Worm (Caenorhabditis elegans) whole organism, L4 larva: ENCODE data around the gene Y54F10AM.11.
A peak's percentile ranks its signal among the peaks of the same experiment; 100 is the strongest.

ENCODE experiments used
- F26F4.8 ChIP-seq: fragments of 200-800 bp; sonication (Bioruptor generic); conservative IDR thresholded peaks from 2 replicates; pipeline ENCODE4 v1.3.6; 2022; ENCODE audit warnings: missing genetic modification characterization, missing compliant biosample characterization
- F37D6.2 ChIP-seq: sonication (generic microtip); optimal IDR thresholded peaks from 2 replicates; lab custom pipeline; 2016; ENCODE audit warnings: mild to moderate bottlenecking, missing genetic modification characterization, missing compliant biosample characterization
- F44E2.7 ChIP-seq: fragments of 200-800 bp; sonication (Bioruptor generic); IDR thresholded peaks from 2 replicates; pipeline ENCODE4 v2.1.2; 2022; ENCODE audit warnings: missing genetic modification characterization, missing compliant biosample characterization
- F49E8.2 ChIP-seq: sonication (generic microtip); optimal IDR thresholded peaks from 2 replicates; lab custom pipeline; 2016; ENCODE audit warnings: missing compliant biosample characterization, mild to moderate bottlenecking, missing genetic modification characterization, borderline replicate concordance
- T20F7.1 ChIP-seq: fragments of 200-800 bp; sonication (Bioruptor generic); optimal IDR thresholded peaks from 2 replicates; lab custom pipeline; 2018; ENCODE audit warnings: mild to moderate bottlenecking, missing genetic modification characterization, missing compliant biosample characterization
- Y105C5A.15 ChIP-seq: fragments of 200-800 bp; sonication (Bioruptor generic); IDR thresholded peaks from 2 replicates; pipeline ENCODE4 v1.3.6; 2022; ENCODE audit warnings: missing genetic modification characterization, missing compliant biosample characterization
- Y48G9A.11 ChIP-seq: fragments of 200-800 bp; sonication (Bioruptor generic); IDR thresholded peaks from 2 replicates; pipeline ENCODE4 v1.3.6; 2022; ENCODE audit warnings: missing genetic modification reagents, missing genetic modification characterization, missing compliant biosample characterization
- Y75B8A.6 ChIP-seq: fragments of 200-800 bp; sonication (Bioruptor generic); IDR thresholded peaks from 2 replicates; pipeline ENCODE4 v1.3.6; 2022; ENCODE audit warnings: missing genetic modification reagents, missing genetic modification characterization, missing compliant biosample characterization
- ZK337.2 ChIP-seq: fragments of 200-800 bp; sonication (Bioruptor generic); IDR thresholded peaks from 2 replicates; pipeline ENCODE4 v1.3.6; 2022; ENCODE audit warnings: missing genetic modification reagents, missing genetic modification characterization, missing compliant biosample characterization
- ZK546.5 ChIP-seq, 2 experiments: sonication (generic microtip); optimal IDR thresholded peaks; 2 replicates each; lab custom pipeline; 2017; ENCODE audit warnings: missing biosample characterization in 2 of 2, missing genetic modification characterization in 2 of 2
- ama-1 ChIP-seq: fragments of 150-350 bp; optimal IDR thresholded peaks from 2 replicates; lab custom pipeline; 2014; ENCODE audit warnings: inconsistent platforms, mixed read lengths
- ceh-32 ChIP-seq: sonication (generic microtip); optimal IDR thresholded peaks from 2 replicates; lab custom pipeline; 2016; ENCODE audit warnings: mild to moderate bottlenecking, missing genetic modification characterization, missing compliant biosample characterization; ENCODE audit not compliant: poor library complexity
- ceh-44 ChIP-seq: fragments of 200-800 bp; sonication (Bioruptor generic); IDR thresholded peaks from 2 replicates; pipeline ENCODE4 v1.3.6; 2022; ENCODE audit warnings: missing genetic modification reagents, missing genetic modification characterization, missing compliant biosample characterization
- ceh-82 ChIP-seq: sonication (generic microtip); optimal IDR thresholded peaks from 2 replicates; lab custom pipeline; 2017; ENCODE audit warnings: missing biosample characterization, missing genetic modification characterization
- ces-1 ChIP-seq: fragments of 150-350 bp; sonication (generic microtip); optimal IDR thresholded peaks from 4 replicates; lab custom pipeline; 2014; ENCODE audit warnings: missing biosample characterization, missing genetic modification reagents, missing genetic modification characterization
- daf-12 ChIP-seq: fragments of 150-350 bp; optimal IDR thresholded peaks from 2 replicates; lab custom pipeline; 2014; ENCODE audit warnings: missing biosample characterization, missing genetic modification reagents, missing genetic modification characterization
- daf-19 ChIP-seq: fragments of 200-800 bp; sonication (Bioruptor generic); conservative IDR thresholded peaks from 2 replicates; pipeline ENCODE4 v1.3.6; 2022; ENCODE audit warnings: missing genetic modification characterization, missing compliant biosample characterization
- dmd-6 ChIP-seq: fragments of 200-800 bp; sonication (Bioruptor generic); IDR thresholded peaks from 2 replicates; pipeline ENCODE4 v1.3.6; 2022; ENCODE audit warnings: missing genetic modification reagents, missing genetic modification characterization, missing compliant biosample characterization
- dmd-9 ChIP-seq: fragments of 200-800 bp; sonication (Bioruptor generic); IDR thresholded peaks from 2 replicates; pipeline ENCODE4 v1.3.6; 2022; ENCODE audit warnings: missing genetic modification reagents, missing genetic modification characterization, missing compliant biosample characterization
- duxl-1 ChIP-seq: sonication (generic microtip); optimal IDR thresholded peaks from 2 replicates; lab custom pipeline; 2016; ENCODE audit warnings: mild to moderate bottlenecking, missing genetic modification characterization, moderate library complexity, missing compliant biosample characterization; ENCODE audit not compliant: poor library complexity
- hlh-30 ChIP-seq: sonication (generic microtip); optimal IDR thresholded peaks from 2 replicates; lab custom pipeline; 2017; ENCODE audit warnings: antibody characterized with exemption, mild to moderate bottlenecking, missing genetic modification characterization, missing compliant biosample characterization; ENCODE audit not compliant: insufficient read depth
- hmg-1.1 ChIP-seq: fragments of 200-800 bp; sonication (Bioruptor generic); IDR thresholded peaks from 2 replicates; pipeline ENCODE4 v1.3.6; 2022; ENCODE audit warnings: missing genetic modification reagents, missing genetic modification characterization, missing compliant biosample characterization
- jun-1 ChIP-seq: fragments of 150-350 bp; optimal IDR thresholded peaks from 2 replicates; lab custom pipeline; 2014; ENCODE audit warnings: missing biosample characterization, missing genetic modification reagents, missing genetic modification characterization
- lim-7 ChIP-seq: fragments of 200-800 bp; sonication (Bioruptor generic); IDR thresholded peaks from 2 replicates; pipeline ENCODE4 v1.3.6; 2022; ENCODE audit warnings: missing genetic modification characterization, missing compliant biosample characterization
- lin-1 ChIP-seq: fragments of 200-800 bp; sonication (Bioruptor generic); IDR thresholded peaks from 2 replicates; pipeline ENCODE4 v1.3.6; 2022; ENCODE audit warnings: missing genetic modification reagents, missing genetic modification characterization, missing compliant biosample characterization
- lin-29 ChIP-seq: fragments of 200-800 bp; sonication (Bioruptor generic); IDR thresholded peaks from 2 replicates; pipeline ENCODE4 v1.3.6; 2022; ENCODE audit warnings: missing genetic modification reagents, missing genetic modification characterization, missing compliant biosample characterization
- lin-39 ChIP-seq: fragments of 150-350 bp; optimal IDR thresholded peaks from 2 replicates; lab custom pipeline; 2014; ENCODE audit warnings: missing biosample characterization, missing genetic modification reagents, missing genetic modification characterization
- madf-5 ChIP-seq, 2 experiments: fragments of 200-800 bp; sonication (Bioruptor generic); IDR thresholded peaks; 2 replicates each; pipeline ENCODE4 v1.3.6; 2022; ENCODE audit warnings: missing compliant biosample characterization in 2 of 2, missing genetic modification characterization in 2 of 2
- madf-9 ChIP-seq: fragments of 200-800 bp; sonication (Bioruptor generic); conservative IDR thresholded peaks from 2 replicates; pipeline ENCODE4 v1.3.6; 2022; ENCODE audit warnings: missing genetic modification reagents, missing genetic modification characterization, missing compliant biosample characterization
- mep-1 ChIP-seq: fragments of 150-350 bp; sonication (generic microtip); optimal IDR thresholded peaks from 3 replicates; lab custom pipeline; 2014; ENCODE audit warnings: missing biosample characterization, missing genetic modification characterization
- mxl-2 ChIP-seq: fragments of 200-800 bp; sonication (Bioruptor generic); conservative IDR thresholded peaks from 2 replicates; pipeline ENCODE4 v1.3.6; 2022; ENCODE audit warnings: missing genetic modification reagents, missing genetic modification characterization, missing compliant biosample characterization
- mxl-3 ChIP-seq: fragments of 200-800 bp; sonication (Bioruptor generic); optimal IDR thresholded peaks from 2 replicates; lab custom pipeline; 2018; ENCODE audit warnings: mild to moderate bottlenecking, missing genetic modification characterization, missing compliant biosample characterization
- nhr-10 ChIP-seq: fragments of 150-350 bp; optimal IDR thresholded peaks from 2 replicates; lab custom pipeline; 2014; ENCODE audit warnings: missing biosample characterization, missing genetic modification characterization
- nhr-102 ChIP-seq: sonication (generic microtip); optimal IDR thresholded peaks from 2 replicates; lab custom pipeline; 2016; ENCODE audit warnings: mild to moderate bottlenecking, missing genetic modification characterization, moderate library complexity, missing compliant biosample characterization
- nhr-11 ChIP-seq: fragments of 150-350 bp; optimal IDR thresholded peaks from 2 replicates; lab custom pipeline; 2014; ENCODE audit warnings: missing biosample characterization, missing genetic modification characterization
- nhr-25 ChIP-seq: sonication (generic microtip); optimal IDR thresholded peaks from 2 replicates; lab custom pipeline; 2017; ENCODE audit warnings: missing genetic modification characterization, mild to moderate bottlenecking, missing compliant biosample characterization, antibody characterized with exemption, moderate library complexity, borderline replicate concordance; ENCODE audit not compliant: insufficient read depth
- nhr-42 ChIP-seq: fragments of 200-800 bp; sonication (Bioruptor generic); IDR thresholded peaks from 2 replicates; pipeline ENCODE4 v1.3.6; 2022; ENCODE audit warnings: missing genetic modification characterization, missing compliant biosample characterization
- nhr-77 ChIP-seq: fragments of 150-350 bp; optimal IDR thresholded peaks from 2 replicates; lab custom pipeline; 2014; ENCODE audit warnings: missing biosample characterization, missing genetic modification characterization
- php-3 ChIP-seq: fragments of 200-800 bp; sonication (Bioruptor generic); IDR thresholded peaks from 2 replicates; pipeline ENCODE4 v1.3.6; 2022; ENCODE audit warnings: missing genetic modification reagents, missing genetic modification characterization, missing compliant biosample characterization
- set-16 ChIP-seq: fragments of 200-800 bp; sonication (Bioruptor generic); IDR thresholded peaks from 2 replicates; pipeline ENCODE4 v1.3.6; 2022; ENCODE audit warnings: missing genetic modification reagents, missing genetic modification characterization, missing compliant biosample characterization
- snpc-4 ChIP-seq: fragments of 150-350 bp; optimal IDR thresholded peaks from 2 replicates; lab custom pipeline; 2014; ENCODE audit warnings: missing biosample characterization, missing genetic modification characterization
- spr-1 ChIP-seq: sonication (generic microtip); optimal IDR thresholded peaks from 2 replicates; lab custom pipeline; 2016; ENCODE audit warnings: mild to moderate bottlenecking, missing genetic modification characterization, missing compliant biosample characterization
- spr-3 ChIP-seq: fragments of 200-800 bp; sonication (Bioruptor generic); optimal IDR thresholded peaks from 2 replicates; lab custom pipeline; 2018; ENCODE audit warnings: mild to moderate bottlenecking, missing genetic modification characterization, missing compliant biosample characterization
- tra-1 ChIP-seq: fragments of 200-800 bp; sonication (Bioruptor generic); IDR thresholded peaks from 2 replicates; pipeline ENCODE4 v1.3.6; 2022; ENCODE audit warnings: missing genetic modification reagents, missing genetic modification characterization, missing compliant biosample characterization
- vab-7 ChIP-seq: fragments of 200-800 bp; sonication (Bioruptor generic); IDR thresholded peaks from 2 replicates; pipeline ENCODE4 v1.3.6; 2022; ENCODE audit warnings: missing genetic modification reagents, missing genetic modification characterization, missing compliant biosample characterization
- zfp-2 ChIP-seq: sonication (generic microtip); optimal IDR thresholded peaks from 2 replicates; lab custom pipeline; 2016; ENCODE audit warnings: mild to moderate bottlenecking, missing genetic modification characterization, missing compliant biosample characterization
- zip-11 ChIP-seq: fragments of 200-800 bp; sonication (Bioruptor generic); IDR thresholded peaks from 2 replicates; pipeline ENCODE4 v1.3.6; 2022; ENCODE audit warnings: missing genetic modification characterization, missing compliant biosample characterization
- zip-2 ChIP-seq: fragments of 150-350 bp; optimal IDR thresholded peaks from 2 replicates; lab custom pipeline; 2014; ENCODE audit warnings: missing biosample characterization, missing genetic modification characterization

The Y54F10AM.11 gene

DNA sequence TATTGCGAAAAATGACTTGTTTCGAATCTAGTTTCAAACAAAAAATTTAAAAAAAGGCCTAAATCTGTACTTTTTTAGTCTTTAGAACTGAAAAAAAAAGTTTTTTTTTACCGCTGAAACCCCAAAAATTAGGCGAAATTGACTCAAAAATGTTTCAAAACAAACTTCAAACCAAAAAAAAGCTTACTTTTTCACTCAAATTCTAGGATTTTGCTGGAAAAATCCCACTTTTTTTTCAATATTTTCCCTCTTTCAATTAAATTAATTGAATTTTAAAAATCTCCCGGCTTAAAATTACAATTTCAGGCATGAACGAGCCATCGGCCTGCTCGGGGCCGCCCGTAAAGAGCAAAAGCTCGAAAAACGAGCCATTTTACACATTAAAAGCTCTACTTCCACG is 34.0 kb upstream of the Y54F10AM.11 start, which contains the start of gene mdt-19:
Gene mdt-19, plus strand, starts transcription at position 301 of the 400 bp plus-strand sequence.
- TF ChIP-seq spr-3 (no peak), ZK337.2 (GFP tag; lab: Robert Waterston, UW) (no peak), mxl-2 (GFP tag; lab: Robert Waterston, UW) (no peak), Y105C5A.15 (GFP tag; lab: Robert Waterston, UW) (no peak), ceh-82 (tag; lab: Kevin White, UChicago) (no peak)

DNA sequence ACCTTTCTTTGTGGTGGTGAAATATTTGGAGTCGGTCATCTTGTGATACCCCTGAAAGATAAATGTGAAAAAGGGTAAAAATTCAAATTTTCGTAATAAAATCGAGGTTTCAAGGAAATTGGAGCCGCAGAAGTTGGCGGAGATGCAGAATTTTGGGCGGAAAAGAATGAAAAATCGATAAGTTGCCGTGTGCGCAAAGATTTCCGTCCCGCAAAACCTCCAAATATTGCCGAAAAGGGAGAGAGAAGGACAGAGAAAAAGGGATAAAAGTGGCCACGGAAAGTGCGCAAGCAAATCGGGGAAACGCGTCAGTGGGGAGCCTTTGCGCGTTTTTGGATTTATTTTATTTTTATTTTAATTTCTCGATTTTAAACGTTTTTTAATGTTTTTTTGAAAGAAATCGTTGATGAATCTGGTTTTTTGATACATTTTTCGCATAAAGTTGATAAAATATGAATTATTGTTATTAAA is 33.2 kb upstream of the Y54F10AM.11 start, which contains the start of gene apb-1:
Gene apb-1, minus strand, starts transcription at position 51 of the 471 bp plus-strand sequence.
- TF ChIP-seq ama-1 (lab: Kevin White, UChicago) (peak; percentile 69), nhr-42 (GFP tag; lab: Robert Waterston, UW) (peak; percentile 72), lim-7 (GFP tag; lab: Robert Waterston, UW) (no peak), spr-1 (tag; lab: Kevin White, UChicago) (peak; percentile 90), ZK546.5 (tag; optimal IDR thresholded peaks at IDR 0.05; lab: Kevin White, UChicago) (no peak), mxl-2 (GFP tag; lab: Robert Waterston, UW) (no peak), hlh-30 (tag; lab: Kevin White, UChicago) (peak; percentile 79), zip-11 (GFP tag; lab: Robert Waterston, UW) (no peak), F37D6.2 (tag; lab: Kevin White, UChicago) (peak; percentile 90), Y48G9A.11 (GFP tag; lab: Robert Waterston, UW) (peak; percentile 38; the same call in 1 of the 2 replicates), nhr-102 (tag; lab: Kevin White, UChicago) (peak; percentile 88), madf-5 (GFP tag; IDR thresholded peaks at IDR 0.05; lab: Robert Waterston, UW) (no peak), snpc-4 (tag; lab: Kevin White, UChicago) (no peak), tra-1 (GFP tag; lab: Robert Waterston, UW) (no peak; the same call in 1 of the 2 replicates), dmd-6 (GFP tag; lab: Robert Waterston, UW) (no peak; the same call in 1 of the 2 replicates), dmd-9 (GFP tag; lab: Robert Waterston, UW) (peak; percentile 72), spr-3 (peak; percentile 72), jun-1 (tag; lab: Kevin White, UChicago) (peak; percentile 16), madf-9 (GFP tag; lab: Robert Waterston, UW) (peak; percentile 69), nhr-10 (tag; lab: Kevin White, UChicago) (no peak), lin-1 (GFP tag; lab: Robert Waterston, UW) (no peak), ceh-32 (peak; percentile 47), ces-1 (GFP tag; lab: Kevin White, UChicago) (peak; percentile 84), daf-12 (no peak), lin-29 (GFP tag; lab: Robert Waterston, UW) (peak; percentile 58; the same call in 1 of the 2 replicates), nhr-25 (tag; lab: Kevin White, UChicago) (peak; percentile 29), nhr-77 (tag; lab: Kevin White, UChicago) (peak; percentile 56), lin-39 (tag; lab: Kevin White, UChicago) (no peak), F26F4.8 (GFP tag; lab: Robert Waterston, UW) (no peak), Y75B8A.6 (GFP tag; lab: Robert Waterston, UW) (no peak), vab-7 (GFP tag; lab: Robert Waterston, UW) (peak; percentile 51; the same call in 1 of the 2 replicates), daf-19 (GFP tag; lab: Robert Waterston, UW) (no peak), set-16 (GFP tag; lab: Robert Waterston, UW) (peak; percentile 57), F44E2.7 (GFP tag; lab: Robert Waterston, UW) (no peak), mep-1 (tag; lab: Kevin White, UChicago) (peak; percentile 95), zip-2 (tag; lab: Kevin White, UChicago) (peak; percentile 28), nhr-11 (tag; lab: Kevin White, UChicago) (peak; percentile 79), F49E8.2 (tag; lab: Kevin White, UChicago) (peak; percentile 33), ceh-44 (no peak), T20F7.1 (GFP tag; lab: Kevin White, UChicago) (peak; percentile 78), mxl-3 (GFP tag; lab: Kevin White, UChicago) (no peak), hmg-1.1 (peak; percentile 88), duxl-1 (tag; lab: Kevin White, UChicago) (peak; percentile 67), php-3 (GFP tag; lab: Robert Waterston, UW) (no peak), zfp-2 (tag; lab: Kevin White, UChicago) (peak; percentile 52)
